Worm (Caenorhabditis elegans) whole organism, L4 larva: ENCODE results near the gene F54C8.7.

Source experiments
- T26A8.4 ChIP-seq: fragments of 200-800 bp; sonication (Bioruptor generic); IDR thresholded peaks from 2 replicates; pipeline ENCODE4 v1.3.6; 2022; ENCODE audit warnings: missing genetic modification characterization, missing compliant biosample characterization
- ZK546.5 ChIP-seq, 2 experiments: sonication (generic microtip); optimal IDR thresholded peaks; 2 replicates each; lab custom pipeline; 2017; ENCODE audit warnings: missing biosample characterization in 2 of 2, missing genetic modification characterization in 2 of 2
- ama-1 ChIP-seq: fragments of 150-350 bp; optimal IDR thresholded peaks from 2 replicates; lab custom pipeline; 2014; ENCODE audit warnings: inconsistent platforms, mixed read lengths
- dmd-8 ChIP-seq: fragments of 200-800 bp; sonication (Bioruptor generic); IDR thresholded peaks from 2 replicates; pipeline ENCODE4 v1.3.6; 2022; ENCODE audit warnings: missing genetic modification characterization, missing compliant biosample characterization
- lin-1 ChIP-seq: fragments of 200-800 bp; sonication (Bioruptor generic); IDR thresholded peaks from 2 replicates; pipeline ENCODE4 v1.3.6; 2022; ENCODE audit warnings: missing genetic modification reagents, missing genetic modification characterization, missing compliant biosample characterization
- lsy-2 ChIP-seq, 2 experiments: fragments of 150-350 bp in 1 of 2; sonication (generic microtip) in 1 of 2; optimal IDR thresholded peaks; 2 replicates each; lab custom pipeline; 2014 to 2017; ENCODE audit warnings: missing biosample characterization in 2 of 2, missing genetic modification characterization in 2 of 2
- nhr-237 ChIP-seq: sonication (generic microtip); optimal IDR thresholded peaks from 2 replicates; lab custom pipeline; 2017; ENCODE audit warnings: missing biosample characterization, missing genetic modification characterization
- pha-4 ChIP-seq, 2 experiments: fragments of 150-350 bp in 1 of 2; fragments of 200-800 bp in 1 of 2; sonication (Bioruptor generic) in 1 of 2; IDR thresholded peaks in 1 of 2; optimal IDR thresholded peaks in 1 of 2; 2 replicates each; pipeline versions ENCODE4 v1.3.6 to Lab custom; 2014 to 2022; ENCODE audit warnings: missing genetic modification characterization in 2 of 2, missing genetic modification reagents in 2 of 2, missing biosample characterization in 1 of 2, missing compliant biosample characterization in 1 of 2
- pqm-1 ChIP-seq: sonication (generic microtip); optimal IDR thresholded peaks from 2 replicates; lab custom pipeline; 2017; ENCODE audit warnings: missing biosample characterization, missing genetic modification characterization
- spr-3 ChIP-seq: fragments of 200-800 bp; sonication (Bioruptor generic); optimal IDR thresholded peaks from 2 replicates; lab custom pipeline; 2018; ENCODE audit warnings: mild to moderate bottlenecking, missing genetic modification characterization, missing compliant biosample characterization
- unc-130 ChIP-seq: sonication (generic microtip); optimal IDR thresholded peaks from 2 replicates; lab custom pipeline; 2016; ENCODE audit warnings: missing genetic modification reagents, missing genetic modification characterization, missing compliant biosample characterization
- unc-62 ChIP-seq, 3 experiments: fragments of 150-350 bp in 1 of 3; sonication (generic microtip); optimal IDR thresholded peaks in 2 of 3; peaks in 1 of 3; 1 replicate in 1 of 3; 2 replicates in 2 of 3; lab custom pipeline; 2014 to 2017; ENCODE audit warnings: missing biosample characterization in 3 of 3, missing genetic modification characterization in 3 of 3, missing genetic modification reagents in 3 of 3, missing genotype in 1 of 3

ce11 chrIII:9453962-9454361, at the start of gene F54C8.7:
- TF ChIP-seq pha-4 (GFP tag; IDR thresholded peaks at IDR 0.05; lab: Robert Waterston, UW) (no peak), pha-4 (tag; optimal IDR thresholded peaks at IDR 0.05; lab: Kevin White, UChicago) (no peak), unc-130 (GFP tag; lab: Kevin White, UChicago) (no peak), ama-1 (no peak), nhr-237 (tag; lab: Kevin White, UChicago) (no peak), dmd-8 (GFP tag; lab: Robert Waterston, UW) (no peak), spr-3 (GFP tag; lab: Kevin White, UChicago) (no peak), lsy-2 (tag; optimal IDR thresholded peaks at IDR 0.05; lab: Kevin White, UChicago) (no peak), lin-1 (GFP tag; lab: Robert Waterston, UW) (no peak), ZK546.5 (tag; optimal IDR thresholded peaks at IDR 0.05; lab: Kevin White, UChicago) (no peak), T26A8.4 (GFP tag; lab: Robert Waterston, UW) (no peak), unc-62 (GFP tag; optimal IDR thresholded peaks at IDR 0.05 in 1 of 2; lab: Kevin White, UChicago) (no peak), unc-62 (tag; optimal IDR thresholded peaks at IDR 0.05; lab: Kevin White, UChicago) (no peak), pqm-1 (tag; lab: Kevin White, UChicago) (no peak)
